Fruit fly (Drosophila melanogaster): ENCODE data around the gene Cyp304a1.

- TF ChIP-seq OdsH (GFP tag; optimal IDR thresholded peaks at IDR 0.05) (no peak), CG8632 (GFP tag; optimal IDR thresholded peaks at IDR 0.05) (no peak), spab (GFP tag; optimal IDR thresholded peaks at IDR 0.05) (no peak), dsx (GFP tag; optimal IDR thresholded peaks at IDR 0.05; ENCODE audit: poor library complexity, severe bottlenecking) (no peak), Gug (GFP tag; IDR thresholded peaks at IDR 0.05) (no peak), CG3919 (GFP tag; optimal IDR thresholded peaks at IDR 0.05) (no peak), svp (GFP tag) (no peak), CG6163 (GFP tag; IDR thresholded peaks at IDR 0.05) (no peak), Eip93F (GFP tag; optimal IDR thresholded peaks at IDR 0.05) (no peak)
Observed at dm6 chr3R:12988411-12988810, 24.8 kb downstream of the Cyp304a1 start, which contains the start of gene CG14383.

Data from whole organism, prepupa.